Worm (Caenorhabditis elegans) whole organism, L2 larva: Measurements from ENCODE around the gene faxc-1.

Source experiments
- C34F6.9 ChIP-seq: fragments of 150-350 bp; optimal IDR thresholded peaks from 2 replicates; lab custom pipeline; 2014; ENCODE audit warnings: missing biosample characterization, missing genetic modification characterization
- R02D3.7 ChIP-seq: fragments of 150-350 bp; optimal IDR thresholded peaks from 2 replicates; lab custom pipeline; 2014; ENCODE audit warnings: missing biosample characterization, missing genetic modification characterization
- ZK546.5 ChIP-seq: sonication (generic microtip); optimal IDR thresholded peaks from 2 replicates; lab custom pipeline; 2017; ENCODE audit warnings: missing biosample characterization, missing genetic modification characterization
- blmp-1 ChIP-seq: sonication (generic microtip); optimal IDR thresholded peaks from 2 replicates; lab custom pipeline; 2017; ENCODE audit warnings: missing genetic modification characterization, mild to moderate bottlenecking, missing compliant biosample characterization, antibody characterized with exemption, moderate library complexity; ENCODE audit not compliant: insufficient read depth
- ceh-82 ChIP-seq: fragments of 150-350 bp; optimal IDR thresholded peaks from 2 replicates; lab custom pipeline; 2014; ENCODE audit warnings: missing biosample characterization, missing genetic modification characterization
- crh-2 ChIP-seq: sonication (generic microtip); optimal IDR thresholded peaks from 2 replicates; lab custom pipeline; 2017; ENCODE audit warnings: missing biosample characterization, missing genetic modification characterization
- dmd-4 ChIP-seq: sonication (generic microtip); optimal IDR thresholded peaks from 2 replicates; lab custom pipeline; 2017; ENCODE audit warnings: missing biosample characterization, missing genetic modification characterization
- egl-27 ChIP-seq: sonication (generic microtip); optimal IDR thresholded peaks from 3 replicates; lab custom pipeline; 2017; ENCODE audit warnings: missing biosample characterization, missing genetic modification reagents, missing genetic modification characterization
- elt-1 ChIP-seq: fragments of 150-350 bp; optimal IDR thresholded peaks from 2 replicates; lab custom pipeline; 2014; ENCODE audit warnings: missing biosample characterization, missing genetic modification characterization
- elt-3 ChIP-seq: sonication (generic microtip); optimal IDR thresholded peaks from 2 replicates; lab custom pipeline; 2017; ENCODE audit warnings: missing biosample characterization, missing genetic modification characterization
- fos-1 ChIP-seq: fragments of 150-350 bp; optimal IDR thresholded peaks from 2 replicates; lab custom pipeline; 2014; ENCODE audit warnings: missing biosample characterization, missing genetic modification characterization
- gmeb-1 ChIP-seq: fragments of 150-350 bp; optimal IDR thresholded peaks from 2 replicates; lab custom pipeline; 2014; ENCODE audit warnings: missing biosample characterization, missing genetic modification characterization
- lin-11 ChIP-seq: fragments of 150-350 bp; sonication (generic microtip); optimal IDR thresholded peaks from 2 replicates; lab custom pipeline; 2014; ENCODE audit warnings: missing biosample characterization, missing genetic modification characterization, inconsistent platforms, mixed read lengths
- lin-13 ChIP-seq: fragments of 150-350 bp; optimal IDR thresholded peaks from 2 replicates; lab custom pipeline; 2014; ENCODE audit warnings: missing biosample characterization, missing genetic modification reagents, missing genetic modification characterization
- lin-39 ChIP-seq: fragments of 150-350 bp; optimal IDR thresholded peaks from 2 replicates; lab custom pipeline; 2014; ENCODE audit warnings: missing biosample characterization, missing genetic modification reagents, missing genetic modification characterization
- lsy-2 ChIP-seq, 2 experiments: fragments of 150-350 bp in 1 of 2; sonication (generic microtip) in 1 of 2; optimal IDR thresholded peaks; 2 replicates each; lab custom pipeline; 2014 to 2017; ENCODE audit warnings: missing biosample characterization in 2 of 2, missing genetic modification characterization in 2 of 2
- mab-5 ChIP-seq: fragments of 150-350 bp; optimal IDR thresholded peaks from 2 replicates; lab custom pipeline; 2014; ENCODE audit warnings: missing biosample characterization, missing genetic modification characterization
- mbf-1 ChIP-seq: sonication (generic microtip); optimal IDR thresholded peaks from 2 replicates; lab custom pipeline; 2017; ENCODE audit warnings: missing biosample characterization, missing genetic modification characterization
- mdl-1 ChIP-seq, 2 experiments: fragments of 150-350 bp in 1 of 2; sonication (generic microtip) in 1 of 2; optimal IDR thresholded peaks; 2 replicates each; lab custom pipeline; 2017; ENCODE audit warnings: missing biosample characterization in 2 of 2, missing genetic modification characterization in 2 of 2
- nhr-10 ChIP-seq: sonication (generic microtip); optimal IDR thresholded peaks from 2 replicates; lab custom pipeline; 2017; ENCODE audit warnings: missing biosample characterization, missing genetic modification characterization
- nhr-129 ChIP-seq: fragments of 150-350 bp; optimal IDR thresholded peaks from 2 replicates; lab custom pipeline; 2014; ENCODE audit warnings: missing biosample characterization, missing genetic modification characterization
- nhr-21 ChIP-seq: fragments of 150-350 bp; optimal IDR thresholded peaks from 2 replicates; lab custom pipeline; 2014; ENCODE audit warnings: missing biosample characterization, missing genetic modification characterization
- nhr-237 ChIP-seq: fragments of 150-350 bp; optimal IDR thresholded peaks from 2 replicates; lab custom pipeline; 2014; ENCODE audit warnings: missing biosample characterization, missing genetic modification characterization
- nhr-25 ChIP-seq: fragments of 150-350 bp; sonication (generic microtip); optimal IDR thresholded peaks from 3 replicates; lab custom pipeline; 2014; ENCODE audit warnings: missing biosample characterization, missing genetic modification characterization
- nhr-6 ChIP-seq: fragments of 150-350 bp; optimal IDR thresholded peaks from 2 replicates; lab custom pipeline; 2014; ENCODE audit warnings: missing biosample characterization, missing genetic modification characterization
- nhr-77 ChIP-seq: fragments of 150-350 bp; optimal IDR thresholded peaks from 2 replicates; lab custom pipeline; 2014; ENCODE audit warnings: missing biosample characterization, missing genetic modification characterization
- sem-4 ChIP-seq: fragments of 150-350 bp; optimal IDR thresholded peaks from 2 replicates; lab custom pipeline; 2014; ENCODE audit warnings: missing biosample characterization, missing genetic modification reagents, missing genetic modification characterization
- skn-1 ChIP-seq: sonication (generic microtip); optimal IDR thresholded peaks from 2 replicates; lab custom pipeline; 2017; ENCODE audit warnings: missing biosample characterization, missing genetic modification characterization
- sma-9 ChIP-seq, 2 experiments: fragments of 150-350 bp in 1 of 2; sonication (generic microtip) in 1 of 2; optimal IDR thresholded peaks; 2 replicates each; lab custom pipeline; 2014 to 2016; ENCODE audit warnings: missing genetic modification characterization in 2 of 2, mild to moderate bottlenecking in 1 of 2, missing biosample characterization in 1 of 2, missing compliant biosample characterization in 1 of 2, missing genetic modification reagents in 1 of 2, moderate library complexity in 1 of 2
- unc-55 ChIP-seq: fragments of 150-350 bp; sonication (generic microtip); optimal IDR thresholded peaks from 3 replicates; lab custom pipeline; 2014; ENCODE audit warnings: missing biosample characterization, missing genetic modification reagents, missing genetic modification characterization
- zag-1 ChIP-seq: fragments of 150-350 bp; optimal IDR thresholded peaks from 2 replicates; lab custom pipeline; 2014; ENCODE audit warnings: missing biosample characterization, missing genetic modification characterization
- ztf-11 ChIP-seq: sonication (generic microtip); optimal IDR thresholded peaks from 2 replicates; lab custom pipeline; 2017; ENCODE audit warnings: missing biosample characterization, missing genetic modification characterization
- ztf-4 ChIP-seq: fragments of 150-350 bp; optimal IDR thresholded peaks from 2 replicates; lab custom pipeline; 2014; ENCODE audit warnings: missing biosample characterization, missing genetic modification characterization

Gene faxc-1

DNA sequence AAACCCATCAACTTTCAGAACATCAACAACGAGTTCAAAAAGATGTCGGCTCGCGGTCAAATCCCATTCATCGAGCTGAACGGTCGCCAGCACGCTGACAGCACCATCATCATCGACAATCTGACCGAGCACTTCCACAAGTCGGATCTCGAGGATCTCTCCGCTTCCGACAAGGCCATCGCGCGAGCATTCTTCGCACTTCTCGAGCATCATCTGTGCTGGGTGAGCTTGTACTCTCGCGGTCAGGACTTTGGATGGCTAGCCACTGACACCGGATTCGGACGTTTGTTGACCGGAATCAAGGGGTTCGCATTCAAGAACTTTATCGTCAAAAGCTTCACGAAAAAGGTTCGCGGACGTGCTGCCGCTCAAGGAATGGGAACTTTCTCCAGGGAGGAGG is 855 bp downstream of the faxc-1 start:
- no peak for TF ChIP-seq ztf-11
- TF ChIP-seq skn-1 (tag; lab: Kevin White, UChicago): no peak
- no peak for TF ChIP-seq nhr-237 (tag; lab: Kevin White, UChicago)
- no peak for TF ChIP-seq ZK546.5
- TF ChIP-seq R02D3.7 (tag; lab: Kevin White, UChicago): no peak
- TF ChIP-seq lsy-2 (tag; optimal IDR thresholded peaks at IDR 0.05; lab: Kevin White, UChicago): no peak
- TF ChIP-seq sma-9 (GFP tag; optimal IDR thresholded peaks at IDR 0.05; lab: Kevin White, UChicago): no peak
- no peak for TF ChIP-seq sma-9 (tag; optimal IDR thresholded peaks at IDR 0.05; lab: Kevin White, UChicago)
- no peak for TF ChIP-seq blmp-1
- TF ChIP-seq nhr-21 (tag; lab: Kevin White, UChicago): no peak
- TF ChIP-seq dmd-4 (tag; lab: Kevin White, UChicago): no peak

DNA sequence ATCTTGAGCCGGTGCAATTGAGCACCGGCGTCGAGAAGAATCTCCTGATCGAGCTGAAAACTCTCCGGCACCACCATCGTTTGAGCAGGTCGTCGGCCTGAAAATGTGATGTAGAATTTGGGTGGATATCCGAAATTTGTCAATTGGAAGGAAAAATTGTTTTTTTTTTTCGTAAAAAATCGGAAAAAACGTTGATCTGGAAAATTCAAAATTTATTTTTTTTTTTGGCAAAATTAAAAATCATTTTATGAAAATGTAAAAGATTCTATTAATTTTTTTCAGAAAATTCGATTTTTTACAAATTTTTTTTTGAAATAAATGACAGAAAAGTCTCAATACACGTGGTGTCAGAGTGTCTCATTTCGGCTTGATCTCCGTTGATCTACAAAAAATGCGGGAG is 2.2 kb downstream of the faxc-1 start, which contains the start of gene tric-1B.1:
Gene tric-1B.1 (minus strand): TSS at position 101 of the 400 bp plus-strand sequence.
- no peak for TF ChIP-seq ztf-11
- TF ChIP-seq egl-27 (tag; lab: Kevin White, UChicago): no peak
- TF ChIP-seq mab-5 (tag; lab: Kevin White, UChicago): no peak
- no peak for TF ChIP-seq nhr-129 (tag; lab: Kevin White, UChicago)
- no peak for TF ChIP-seq gmeb-1 (tag; lab: Kevin White, UChicago)
- TF ChIP-seq lin-39 (tag; lab: Kevin White, UChicago): no peak
- no peak for TF ChIP-seq C34F6.9 (tag; lab: Kevin White, UChicago)
- no peak for TF ChIP-seq fos-1 (tag; lab: Kevin White, UChicago)
- TF ChIP-seq mdl-1 (tag; optimal IDR thresholded peaks at IDR 0.05; lab: Kevin White, UChicago): no peak
- TF ChIP-seq lin-11 (tag; lab: Kevin White, UChicago): no peak
- no peak for TF ChIP-seq ZK546.5
- TF ChIP-seq ztf-4: no peak
- TF ChIP-seq skn-1 (tag; lab: Kevin White, UChicago): no peak
- TF ChIP-seq elt-3: no peak
- TF ChIP-seq nhr-6 (tag; lab: Kevin White, UChicago): no peak
- TF ChIP-seq nhr-10 (tag; lab: Kevin White, UChicago): no peak
- TF ChIP-seq lin-13 (GFP tag; lab: Kevin White, UChicago): no peak
- TF ChIP-seq lsy-2 (tag; optimal IDR thresholded peaks at IDR 0.05; lab: Kevin White, UChicago): no peak
- TF ChIP-seq nhr-25: no peak

DNA sequence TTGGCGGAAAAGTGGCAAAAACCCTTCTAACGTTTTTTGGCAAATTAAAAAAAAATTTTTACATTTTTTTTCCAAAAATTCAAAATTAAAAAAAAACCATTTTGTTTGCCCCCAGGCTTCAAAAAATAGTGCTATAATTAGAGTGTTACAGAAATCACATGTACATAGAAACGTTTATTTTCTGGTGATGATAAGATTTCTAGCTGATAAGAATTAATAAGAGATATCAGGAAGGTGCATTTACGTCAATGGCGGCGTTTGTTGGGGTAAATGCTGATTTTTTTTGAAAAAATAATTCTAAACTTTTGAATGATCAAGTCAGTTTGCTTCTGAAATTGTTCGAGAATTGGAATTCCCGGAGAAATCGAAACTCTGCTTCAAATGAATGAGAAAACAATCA is 2.8 kb downstream of the faxc-1 start:
- peak; percentile 37 for TF ChIP-seq fos-1 (tag; lab: Kevin White, UChicago)
- no peak for TF ChIP-seq crh-2

DNA sequence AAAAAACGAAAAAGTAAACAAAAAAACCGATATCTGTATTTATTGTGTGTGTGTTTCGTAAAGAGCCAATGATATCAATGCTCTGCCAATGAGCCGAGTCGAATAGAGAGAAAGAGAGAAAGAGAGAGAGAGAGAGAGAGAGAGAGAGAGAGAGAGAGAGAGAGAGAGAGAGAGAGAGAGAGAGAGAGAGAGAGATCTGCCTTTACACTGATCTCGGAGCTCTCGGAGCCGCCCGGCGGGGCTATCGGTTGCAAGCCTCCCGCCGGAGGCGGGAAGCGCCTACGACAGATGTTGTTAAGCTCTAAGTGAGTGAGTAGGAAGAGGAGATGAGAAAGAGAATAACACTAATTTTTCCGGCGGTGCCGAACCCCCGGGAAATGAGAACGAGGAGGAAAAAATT is 4.9 kb downstream of the faxc-1 start:
- TF ChIP-seq lsy-2 (tag; optimal IDR thresholded peaks at IDR 0.05; lab: Kevin White, UChicago): peak in 1 of 2 experiments; percentile 45
- peak; percentile 5 for TF ChIP-seq nhr-129 (tag; lab: Kevin White, UChicago)
- no peak for TF ChIP-seq nhr-77 (tag; lab: Kevin White, UChicago)
- TF ChIP-seq C34F6.9 (tag; lab: Kevin White, UChicago): peak; percentile 6

ce11 chrII:12274944-12275343 is 11.0 kb downstream of the faxc-1 start, which contains the start of gene Y57A10A.27:
Y57A10A.27 (minus strand) TSS chrII:12275044.
- TF ChIP-seq dmd-4 (tag; lab: Kevin White, UChicago): no peak

DNA sequence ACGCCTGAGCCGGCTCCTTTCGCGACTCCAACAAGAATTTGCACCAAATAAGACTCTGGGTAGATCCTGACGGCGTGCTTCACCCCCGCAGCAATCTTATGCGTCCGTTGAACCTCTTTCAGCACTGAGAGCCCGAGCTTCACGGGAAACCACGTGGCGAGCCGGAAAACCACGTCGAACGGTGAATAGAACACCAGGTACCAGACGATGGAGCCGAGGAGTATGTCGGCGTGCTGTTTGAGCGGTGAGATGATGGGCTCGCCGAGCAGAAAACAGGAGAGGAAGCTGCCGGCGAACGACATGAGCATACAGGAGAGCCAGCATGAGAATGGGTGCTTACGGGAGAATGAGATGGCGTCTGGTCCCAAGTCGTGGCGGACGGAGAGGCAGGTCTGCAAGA is 14.6 kb downstream of the faxc-1 start:
- TF ChIP-seq zag-1 (tag; lab: Kevin White, UChicago) (no peak), mbf-1 (tag; lab: Kevin White, UChicago) (no peak), R02D3.7 (tag; lab: Kevin White, UChicago) (no peak), ceh-82 (no peak), ztf-4 (no peak), sem-4 (tag; lab: Kevin White, UChicago) (no peak)

DNA sequence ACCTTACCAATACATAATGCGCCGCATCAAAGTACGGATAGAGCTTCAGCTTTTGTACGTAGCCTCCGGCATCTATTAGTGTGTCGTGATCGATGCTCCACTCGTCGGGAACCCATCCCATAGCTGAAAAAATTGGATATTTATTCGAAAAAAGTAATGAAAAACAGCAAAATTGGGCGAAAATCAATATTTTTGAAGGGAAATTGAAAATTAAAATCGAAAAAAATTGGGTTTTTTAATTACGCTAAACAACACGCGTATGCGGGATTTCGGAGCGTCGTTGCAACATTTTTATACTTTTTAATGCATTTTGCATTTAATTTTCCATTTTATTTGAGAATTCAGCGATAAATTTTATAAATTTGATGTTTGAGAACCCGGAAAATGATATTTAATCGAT is 15.3 kb downstream of the faxc-1 start, which contains the start of the genes tric-1B.2 and Y57A10A.29:
Gene tric-1B.2 (minus strand): TSS at position 129 of the 400 bp plus-strand sequence.
Gene Y57A10A.29 (plus strand): TSS at position 303 of the 400 bp plus-strand sequence.
- TF ChIP-seq elt-1 (tag; lab: Kevin White, UChicago) (no peak), C34F6.9 (tag; lab: Kevin White, UChicago) (peak; percentile 21), lsy-2 (tag; optimal IDR thresholded peaks at IDR 0.05; lab: Kevin White, UChicago) (peak in 1 of 2 experiments; percentile 10), unc-55 (GFP tag; lab: Kevin White, UChicago) (peak; percentile 28)
- TF ChIP-seq, all 48 proteins: peak for 3
